Fruit fly (Drosophila melanogaster) whole organism, prepupa: ENCODE data around the gene CG7730.
A peak's percentile ranks its signal among the peaks of the same experiment; 100 is the strongest.

ENCODE experiments used
- Blimp-1 ChIP-seq: fragments of 200-800 bp; sonication (Bioruptor generic); optimal IDR thresholded peaks from 3 replicates; lab custom pipeline; 2017; ENCODE audit warnings: missing biosample characterization, missing genetic modification characterization, mild to moderate bottlenecking, moderate library complexity, missing genetic modification reagents
- CG11294 ChIP-seq: fragments of 200-800 bp; sonication (Bioruptor generic); IDR thresholded peaks from 2 replicates; pipeline ENCODE4 v1.3.6; 2022; ENCODE audit warnings: missing biosample characterization, missing genetic modification characterization
- CG15336 ChIP-seq: fragments of 200-800 bp; sonication (Bioruptor generic); IDR thresholded peaks from 2 replicates; pipeline ENCODE4 v1.3.6; 2022; ENCODE audit warnings: missing biosample characterization, missing genetic modification characterization
- CG16779 ChIP-seq: fragments of 200-800 bp; sonication (Bioruptor generic); optimal IDR thresholded peaks from 3 replicates; lab custom pipeline; 2017; ENCODE audit warnings: missing biosample characterization, mild to moderate bottlenecking, missing genetic modification characterization
- CG34406 ChIP-seq: fragments of 200-800 bp; sonication (Bioruptor generic); optimal IDR thresholded peaks from 3 replicates; lab custom pipeline; 2016; ENCODE audit warnings: missing biosample characterization, missing genetic modification characterization
- CG6163 ChIP-seq: fragments of 200-800 bp; sonication (Bioruptor generic); IDR thresholded peaks from 3 replicates; pipeline ENCODE4 v1.3.6; 2022; ENCODE audit warnings: missing biosample characterization, missing genetic modification characterization
- Ets21C ChIP-seq: fragments of 200-800 bp; sonication (Bioruptor generic); optimal IDR thresholded peaks from 3 replicates; lab custom pipeline; 2016; ENCODE audit warnings: missing biosample characterization, missing genetic modification characterization
- Gug ChIP-seq: fragments of 200-800 bp; sonication (Bioruptor generic); IDR thresholded peaks from 2 replicates; pipeline ENCODE4 v1.3.6; 2022; ENCODE audit warnings: missing biosample characterization, missing genetic modification characterization
- Hr4 ChIP-seq: fragments of 200-800 bp; sonication (Bioruptor generic); optimal IDR thresholded peaks from 3 replicates; lab custom pipeline; 2016; ENCODE audit warnings: missing biosample characterization, missing genetic modification characterization
- Sox102F ChIP-seq: fragments of 200-800 bp; sonication (Bioruptor generic); optimal IDR thresholded peaks from 2 replicates; lab custom pipeline; 2016; ENCODE audit warnings: missing biosample characterization, mild to moderate bottlenecking, missing genetic modification characterization
- Sox14 ChIP-seq: fragments of 200-800 bp; sonication (Bioruptor generic); optimal IDR thresholded peaks from 3 replicates; lab custom pipeline; 2016; ENCODE audit warnings: missing biosample characterization, missing genetic modification characterization
- dsx ChIP-seq: fragments of 200-800 bp; optimal IDR thresholded peaks from 3 replicates; lab custom pipeline; 2019; ENCODE audit warnings: missing biosample characterization, mild to moderate bottlenecking, missing genetic modification characterization, moderate library complexity; ENCODE audit not compliant: poor library complexity, severe bottlenecking
- vri ChIP-seq: fragments of 200-800 bp; sonication (Bioruptor generic); optimal IDR thresholded peaks from 3 replicates; lab custom pipeline; 2016; ENCODE audit warnings: missing biosample characterization, mild to moderate bottlenecking, missing genetic modification characterization

DNA sequence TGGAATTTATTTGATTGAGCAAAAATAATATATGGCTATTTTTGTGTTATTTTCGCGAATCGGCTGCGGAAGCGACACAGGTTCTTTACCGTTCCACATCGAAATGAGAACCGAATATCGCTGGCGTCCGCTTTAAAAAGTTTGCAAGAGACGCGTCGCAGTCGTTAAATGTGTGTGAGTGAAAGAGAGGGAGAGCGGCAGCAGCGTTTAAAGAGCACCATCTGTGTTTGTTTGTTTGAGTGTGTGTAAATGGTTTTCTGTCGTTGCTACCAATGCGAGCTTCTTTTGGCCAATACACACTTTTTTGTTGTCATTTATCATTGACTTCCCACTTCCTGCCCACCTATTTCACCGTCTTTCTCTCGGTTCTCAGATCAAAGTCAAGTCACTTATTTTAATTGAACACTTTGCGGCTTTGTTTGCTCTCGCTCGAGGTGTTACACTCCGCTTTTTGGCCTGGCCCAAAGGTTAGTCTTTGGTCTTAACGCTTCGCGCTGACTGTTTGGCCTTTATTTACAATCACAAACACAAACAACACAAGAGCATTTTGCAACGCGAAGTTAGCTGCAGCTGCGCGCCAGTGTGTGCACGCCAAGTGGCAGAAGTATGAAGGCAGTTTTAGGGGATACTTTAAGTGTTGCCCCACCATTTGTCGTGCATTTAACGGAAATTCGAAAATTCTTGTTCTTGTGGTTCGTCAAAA is 15.1 kb upstream of the CG7730 start, which contains the start of gene CG3764:
- TF ChIP-seq Gug (GFP tag; lab: Robert Waterston, UW) (no peak), Hr4 (no peak), Blimp-1 (GFP tag; lab: Kevin White, UChicago) (peak; percentile 68), Sox14 (GFP tag; lab: Kevin White, UChicago) (peak; percentile 68), dsx (GFP tag; lab: Kevin White, UChicago) (peak; percentile 17), CG16779 (tag; lab: Kevin White, UChicago) (peak; percentile 42), Ets21C (peak; percentile 36), CG11294 (GFP tag; lab: Robert Waterston, UW) (no peak), CG15336 (GFP tag; lab: Robert Waterston, UW) (no peak; the same call in 1 of the 2 replicates), CG6163 (GFP tag; lab: Robert Waterston, UW) (peak; percentile 70), CG34406 (GFP tag; lab: Kevin White, UChicago) (peak; percentile 54), Sox102F (GFP tag; lab: Kevin White, UChicago) (peak; percentile 49), vri (GFP tag; lab: Kevin White, UChicago) (peak; percentile 30)
